Worm (Caenorhabditis elegans): ENCODE results near the gene mig-6.

- TF ChIP-seq nhr-28 (tag; optimal IDR thresholded peaks at IDR 0.05) (no peak), snpc-4 (tag; optimal IDR thresholded peaks at IDR 0.05) (no peak), unc-62 (GFP tag; optimal IDR thresholded peaks at IDR 0.05) (no peak), lin-13 (tag; optimal IDR thresholded peaks at IDR 0.05) (no peak), cnd-1 (tag; optimal IDR thresholded peaks at IDR 0.05) (no peak), ceh-39 (tag; optimal IDR thresholded peaks at IDR 0.05) (no peak), mab-5 (tag; optimal IDR thresholded peaks at IDR 0.05) (no peak), pha-4 (tag; optimal IDR thresholded peaks at IDR 0.05) (no peak), ces-1 (GFP tag; optimal IDR thresholded peaks at IDR 0.05) (no peak), bed-3 (GFP tag; optimal IDR thresholded peaks at IDR 0.05) (no peak)
These were observed 45.5 kb upstream of the mig-6 start, which contains the start of gene cyp-32A1 for ce11 chrV:7781511-7781910.

Data from whole organism, mixed stage, embryonic.